Fruit fly (Drosophila melanogaster) whole organism, embryonic: ENCODE results near the gene Hsp67Ba.

Experiments
- CG13287 ChIP-seq: fragments of 200-800 bp; sonication (Bioruptor generic); IDR thresholded peaks from 2 replicates; pipeline ENCODE4 v1.3.6; 2022; ENCODE audit warnings: missing biosample characterization, missing genetic modification characterization; ENCODE audit not compliant: partially characterized antibody
- CG13424 ChIP-seq: fragments of 200-800 bp; sonication (Bioruptor generic); optimal IDR thresholded peaks from 2 replicates; lab custom pipeline; 2019; ENCODE audit warnings: missing biosample characterization, mild to moderate bottlenecking, missing genetic modification characterization, moderate library complexity
- CG13894 ChIP-seq: fragments of 200-800 bp; sonication (Bioruptor generic); optimal IDR thresholded peaks from 3 replicates; lab custom pipeline; 2018; ENCODE audit warnings: missing biosample characterization, mild to moderate bottlenecking, missing genetic modification characterization, moderate library complexity
- CG1529 ChIP-seq: fragments of 200-800 bp; sonication (Bioruptor generic); optimal IDR thresholded peaks from 3 replicates; lab custom pipeline; 2018; ENCODE audit warnings: missing biosample characterization, missing genetic modification characterization
- CG15601 ChIP-seq: fragments of 200-800 bp; sonication (Bioruptor generic); optimal IDR thresholded peaks from 3 replicates; lab custom pipeline; 2019; ENCODE audit warnings: missing biosample characterization, mild to moderate bottlenecking, missing genetic modification characterization, moderate library complexity
- CG1603 ChIP-seq: fragments of 200-800 bp; sonication (Bioruptor generic); optimal IDR thresholded peaks from 2 replicates; lab custom pipeline; 2019; ENCODE audit warnings: missing biosample characterization, mild to moderate bottlenecking, missing genetic modification characterization, moderate library complexity
- CG16815 ChIP-seq: fragments of 200-800 bp; sonication (Bioruptor generic); optimal IDR thresholded peaks from 3 replicates; lab custom pipeline; 2017; ENCODE audit warnings: missing biosample characterization, mild to moderate bottlenecking, missing genetic modification characterization
- CG1792 ChIP-seq: fragments of 200-800 bp; sonication (Bioruptor generic); optimal IDR thresholded peaks from 2 replicates; lab custom pipeline; 2016; ENCODE audit warnings: missing biosample characterization, missing genetic modification characterization
- CG30020 ChIP-seq: fragments of 200-800 bp; optimal IDR thresholded peaks from 2 replicates; lab custom pipeline; 2019; ENCODE audit warnings: missing biosample characterization, mild to moderate bottlenecking, missing genetic modification characterization, moderate library complexity
- CG31388 ChIP-seq: fragments of 200-800 bp; sonication (Bioruptor generic); optimal IDR thresholded peaks from 2 replicates; lab custom pipeline; 2016; ENCODE audit warnings: missing biosample characterization, missing genetic modification characterization
- CG3163 ChIP-seq: fragments of 200-800 bp; sonication (Bioruptor generic); optimal IDR thresholded peaks from 3 replicates; lab custom pipeline; 2016; ENCODE audit warnings: missing biosample characterization, missing genetic modification characterization
- CG33557 ChIP-seq: fragments of 200-800 bp; sonication (Bioruptor generic); optimal IDR thresholded peaks from 2 replicates; lab custom pipeline; 2019; ENCODE audit warnings: missing biosample characterization, mild to moderate bottlenecking, missing genetic modification characterization, moderate library complexity
- CG3847 ChIP-seq: fragments of 200-800 bp; sonication (Bioruptor generic); IDR thresholded peaks from 2 replicates; pipeline ENCODE4 v1.3.6; 2022; ENCODE audit warnings: missing biosample characterization, missing genetic modification characterization
- CG6272 ChIP-seq: fragments of 200-800 bp; sonication (Bioruptor generic); IDR thresholded peaks from 2 replicates; pipeline ENCODE4 v1.3.6; 2022; ENCODE audit warnings: missing biosample characterization, missing genetic modification characterization
- CG6683 ChIP-seq: fragments of 200-800 bp; sonication (Bioruptor generic); optimal IDR thresholded peaks from 2 replicates; lab custom pipeline; 2017; ENCODE audit warnings: missing biosample characterization, mild to moderate bottlenecking, missing genetic modification characterization, missing genetic modification reagents
- CG6791 ChIP-seq: fragments of 200-800 bp; sonication (Bioruptor generic); IDR thresholded peaks from 3 replicates; pipeline ENCODE4 v1.3.6; 2022; ENCODE audit warnings: missing biosample characterization, missing genetic modification characterization; ENCODE audit not compliant: partially characterized antibody
- CrebB ChIP-seq: fragments of 200-800 bp; sonication (Bioruptor generic); optimal IDR thresholded peaks from 3 replicates; lab custom pipeline; 2018; ENCODE audit warnings: missing biosample characterization, mild to moderate bottlenecking, missing genetic modification characterization
- D19A ChIP-seq: fragments of 200-800 bp; optimal IDR thresholded peaks from 3 replicates; lab custom pipeline; 2019; ENCODE audit warnings: missing biosample characterization, mild to moderate bottlenecking, missing genetic modification characterization, moderate library complexity
- E2f2 ChIP-seq: fragments of 200-800 bp; sonication (Bioruptor generic); IDR thresholded peaks from 2 replicates; pipeline ENCODE4 v1.3.6; 2022; ENCODE audit warnings: missing biosample characterization, missing genetic modification characterization
- Ets97D ChIP-seq: fragments of 200-800 bp; sonication (Bioruptor generic); optimal IDR thresholded peaks from 3 replicates; lab custom pipeline; 2016; ENCODE audit warnings: missing biosample characterization, missing genetic modification characterization
- Fer3 ChIP-seq: fragments of 200-800 bp; sonication (Bioruptor generic); optimal IDR thresholded peaks from 2 replicates; lab custom pipeline; 2018; ENCODE audit warnings: missing biosample characterization, mild to moderate bottlenecking, missing genetic modification characterization, moderate library complexity
- HLH4C ChIP-seq: fragments of 200-800 bp; sonication (Bioruptor generic); IDR thresholded peaks from 3 replicates; pipeline ENCODE4 v1.3.6; 2022; ENCODE audit warnings: missing biosample characterization, missing genetic modification characterization; ENCODE audit not compliant: partially characterized antibody
- HmgZ ChIP-seq: fragments of 200-800 bp; sonication (Bioruptor generic); optimal IDR thresholded peaks from 2 replicates; lab custom pipeline; 2018; ENCODE audit warnings: missing biosample characterization, mild to moderate bottlenecking, missing genetic modification characterization
- MBD-R2 ChIP-seq: fragments of 200-800 bp; sonication (Bioruptor generic); IDR thresholded peaks from 2 replicates; pipeline ENCODE4 v1.3.6; 2022; ENCODE audit warnings: missing biosample characterization, missing genetic modification characterization
- Mad ChIP-seq: fragments of 200-800 bp; sonication (Bioruptor generic); optimal IDR thresholded peaks from 2 replicates; lab custom pipeline; 2016; ENCODE audit warnings: missing biosample characterization, missing genetic modification characterization
- Med ChIP-seq: fragments of 200-800 bp; sonication (Bioruptor generic); peaks from one replicate; lab custom pipeline; 2016; ENCODE audit warnings: missing biosample characterization, missing genetic modification characterization, mild to moderate bottlenecking, inconsistent platforms, moderate library complexity
- NC2β ChIP-seq: fragments of 200-800 bp; sonication (Bioruptor generic); optimal IDR thresholded peaks from 2 replicates; lab custom pipeline; 2016; ENCODE audit warnings: missing biosample characterization, missing genetic modification characterization
- Nf-YC ChIP-seq: fragments of 200-800 bp; optimal IDR thresholded peaks from 3 replicates; lab custom pipeline; 2019; ENCODE audit warnings: missing biosample characterization, mild to moderate bottlenecking, missing genetic modification characterization, moderate library complexity
- Rfx ChIP-seq: fragments of 200-800 bp; sonication (Bioruptor generic); IDR thresholded peaks from 2 replicates; pipeline ENCODE4 v1.3.6; 2022; ENCODE audit warnings: missing biosample characterization, missing genetic modification characterization
- Sox100B ChIP-seq: fragments of 200-800 bp; sonication (Bioruptor generic); optimal IDR thresholded peaks from 3 replicates; lab custom pipeline; 2018; ENCODE audit warnings: missing biosample characterization, mild to moderate bottlenecking, missing genetic modification characterization
- amos ChIP-seq: fragments of 200-800 bp; sonication (Bioruptor generic); IDR thresholded peaks from 2 replicates; pipeline ENCODE4 v1.3.6; 2022; ENCODE audit warnings: missing biosample characterization, missing genetic modification characterization; ENCODE audit not compliant: partially characterized antibody
- az2 ChIP-seq: fragments of 200-800 bp; sonication (Bioruptor generic); optimal IDR thresholded peaks from 3 replicates; lab custom pipeline; 2016; ENCODE audit warnings: missing biosample characterization, missing genetic modification characterization
- cas ChIP-seq: fragments of 200-800 bp; sonication (Bioruptor generic); IDR thresholded peaks from 2 replicates; pipeline ENCODE4 v1.3.6; 2022; ENCODE audit warnings: missing biosample characterization, missing genetic modification characterization
- cg ChIP-seq: fragments of 200-800 bp; sonication (Bioruptor generic); optimal IDR thresholded peaks from 3 replicates; lab custom pipeline; 2019; ENCODE audit warnings: missing biosample characterization, mild to moderate bottlenecking, missing genetic modification characterization, moderate library complexity
- ci ChIP-seq: fragments of 200-800 bp; sonication (Bioruptor generic); IDR thresholded peaks from 3 replicates; pipeline ENCODE4 v1.3.6; 2022; ENCODE audit warnings: missing biosample characterization, missing genetic modification characterization
- corto ChIP-seq: fragments of 200-800 bp; sonication (Bioruptor generic); optimal IDR thresholded peaks from 2 replicates; lab custom pipeline; 2016; ENCODE audit warnings: missing biosample characterization, mild to moderate bottlenecking, missing genetic modification characterization, moderate library complexity
- ems ChIP-seq: fragments of 200-800 bp; sonication (Bioruptor generic); optimal IDR thresholded peaks from 3 replicates; lab custom pipeline; 2016; ENCODE audit warnings: missing biosample characterization, missing genetic modification characterization
- ftz-f1 ChIP-seq: fragments of 200-800 bp; sonication (Bioruptor generic); optimal IDR thresholded peaks from 2 replicates; lab custom pipeline; 2016; ENCODE audit warnings: missing biosample characterization, missing genetic modification characterization
- grau ChIP-seq: fragments of 200-800 bp; optimal IDR thresholded peaks from 3 replicates; lab custom pipeline; 2019; ENCODE audit warnings: missing biosample characterization, mild to moderate bottlenecking, missing genetic modification characterization, moderate library complexity
- her ChIP-seq: fragments of 200-800 bp; sonication (Bioruptor generic); optimal IDR thresholded peaks from 2 replicates; lab custom pipeline; 2016; ENCODE audit warnings: missing biosample characterization, missing genetic modification characterization
- hkb ChIP-seq, 2 experiments: fragments of 200-800 bp in 1 of 2; fragments of >200 bp in 1 of 2; sonication (Bioruptor generic) in 1 of 2; IDR thresholded peaks in 1 of 2; optimal IDR thresholded peaks in 1 of 2; 2 replicates each; pipeline versions ENCODE4 v1.3.6 to Lab custom; 2017 to 2022; ENCODE audit warnings: missing biosample characterization in 1 of 2, missing genetic modification characterization in 1 of 2
- nerfin-2 ChIP-seq: fragments of 200-800 bp; sonication (Bioruptor generic); IDR thresholded peaks from 2 replicates; pipeline ENCODE4 v1.3.6; 2022; ENCODE audit warnings: missing biosample characterization, missing genetic modification characterization; ENCODE audit not compliant: partially characterized antibody
- onecut ChIP-seq: fragments of 200-800 bp; sonication (Bioruptor generic); IDR thresholded peaks from 2 replicates; pipeline ENCODE4 v1.3.6; 2022; ENCODE audit warnings: missing biosample characterization, missing genetic modification characterization
- prd ChIP-seq, 3 experiments: fragments of >200 bp in 2 of 3; fragments of 200-800 bp in 1 of 3; sonication (Bioruptor generic) in 1 of 3; optimal IDR thresholded peaks in 2 of 3; IDR thresholded peaks in 1 of 3; 2 replicates in 2 of 3; 3 replicates in 1 of 3; pipeline versions ENCODE4 v1.3.6 to Lab custom; 2017 to 2022; ENCODE audit warnings: missing biosample characterization in 1 of 3, missing genetic modification characterization in 1 of 3
- psq ChIP-seq: fragments of 200-800 bp; sonication (Bioruptor generic); optimal IDR thresholded peaks from 2 replicates; lab custom pipeline; 2017; ENCODE audit warnings: missing biosample characterization, missing genetic modification characterization
- run ChIP-seq: fragments of 200-800 bp; sonication (Bioruptor generic); optimal IDR thresholded peaks from 3 replicates; lab custom pipeline; 2018; ENCODE audit warnings: missing biosample characterization, mild to moderate bottlenecking, missing genetic modification characterization
- sna ChIP-seq: fragments of 200-800 bp; sonication (Bioruptor generic); IDR thresholded peaks from 2 replicates; pipeline ENCODE4 v1.3.6; 2022; ENCODE audit warnings: missing biosample characterization, missing genetic modification characterization; ENCODE audit not compliant: partially characterized antibody
- stc ChIP-seq: fragments of 200-800 bp; sonication (Bioruptor generic); IDR thresholded peaks from 2 replicates; pipeline ENCODE4 v1.3.6; 2022; ENCODE audit warnings: missing biosample characterization, missing genetic modification characterization
- tx ChIP-seq: fragments of 200-800 bp; sonication (Bioruptor generic); optimal IDR thresholded peaks from 2 replicates; lab custom pipeline; 2016; ENCODE audit warnings: missing biosample characterization, missing genetic modification characterization

Hsp67Ba gene

dm6 chr3L:9381602-9382001, 2.3 kb upstream of the Hsp67Ba start, which contains the start of gene Hsp23 (continued):
- TF ChIP-seq ci (GFP tag; lab: Robert Waterston, UW): 0 out of 3 replicates have a peak, but pooled peaks have one; percentile 10
- TF ChIP-seq Nf-YC (tag; lab: Kevin White, UChicago): peak; percentile 6
- TF ChIP-seq CG16815: no peak
- TF ChIP-seq onecut (GFP tag; lab: Robert Waterston, UW): peak; percentile 29; the same call in 1 of the 2 replicates
- TF ChIP-seq CG33557 (GFP tag; lab: Kevin White, UChicago): peak; percentile 11
- peak; percentile 37; the same call in 1 of the 2 replicates for TF ChIP-seq amos (GFP tag; lab: Robert Waterston, UW)
- TF ChIP-seq ems (GFP tag; lab: Kevin White, UChicago): no peak
- no peak for TF ChIP-seq CG6683 (GFP tag; lab: Kevin White, UChicago)
- TF ChIP-seq CG13894 (tag; lab: Kevin White, UChicago): peak; percentile 45
- no peak for TF ChIP-seq E2f2 (GFP tag; lab: Robert Waterston, UW)
- no peak for TF ChIP-seq cas (GFP tag; lab: Robert Waterston, UW)
- no peak for TF ChIP-seq psq (GFP tag; lab: Kevin White, UChicago)
- TF ChIP-seq az2: no peak
- TF ChIP-seq nerfin-2 (GFP tag; lab: Robert Waterston, UW): no peak; the same call in 1 of the 2 replicates
- TF ChIP-seq CG6791 (GFP tag; lab: Robert Waterston, UW): peak; percentile 57; the same call in 2 of the 3 replicates
- TF ChIP-seq CG6272 (GFP tag; lab: Robert Waterston, UW): no peak
- no peak for TF ChIP-seq CG13424 (tag; lab: Kevin White, UChicago)
- peak; percentile 11 for TF ChIP-seq D19A (tag; lab: Kevin White, UChicago)
- no peak for TF ChIP-seq CG1529 (GFP tag; lab: Kevin White, UChicago)
- no peak for TF ChIP-seq CG31388 (GFP tag; lab: Kevin White, UChicago)
- peak; percentile 41 for TF ChIP-seq CG15601 (tag; lab: Kevin White, UChicago)
- TF ChIP-seq CG3847 (GFP tag; lab: Robert Waterston, UW): no peak
- TF ChIP-seq tx: no peak
- peak; percentile 64 for TF ChIP-seq Med
- no peak for TF ChIP-seq ftz-f1
- peak; percentile 9 for TF ChIP-seq CG1603 (tag; lab: Kevin White, UChicago)
- no peak for TF ChIP-seq her (GFP tag; lab: Kevin White, UChicago)
- TF ChIP-seq MBD-R2 (GFP tag; lab: Robert Waterston, UW): 0 out of 2 replicates have a peak, but pooled peaks have one; percentile 9
- no peak for TF ChIP-seq grau (tag; lab: Kevin White, UChicago)
- peak; percentile 24 for TF ChIP-seq corto
- no peak for TF ChIP-seq hkb (optimal IDR thresholded peaks at IDR 0.05; lab: Kevin White, UChicago)
- TF ChIP-seq hkb (GFP tag; IDR thresholded peaks at IDR 0.05; lab: Robert Waterston, UW): no peak
- TF ChIP-seq Mad (GFP tag; lab: Kevin White, UChicago): no peak
- TF ChIP-seq CG13287: peak; percentile 51; the same call in 1 of the 2 replicates
- TF ChIP-seq CG3163 (GFP tag; lab: Kevin White, UChicago): no peak
- TF ChIP-seq prd (optimal IDR thresholded peaks at IDR 0.05; lab: Kevin White, UChicago): no peak
- no peak for TF ChIP-seq prd (GFP tag; IDR thresholded peaks at IDR 0.05; lab: Robert Waterston, UW)
- TF ChIP-seq stc (GFP tag; lab: Robert Waterston, UW): no peak
- TF ChIP-seq CG30020 (tag; lab: Kevin White, UChicago): peak; percentile 21
- TF ChIP-seq NC2β (GFP tag; lab: Kevin White, UChicago): no peak
- peak; percentile 24; the same call in 1 of the 2 replicates for TF ChIP-seq Rfx (GFP tag; lab: Robert Waterston, UW)
- no peak for TF ChIP-seq CG1792 (GFP tag; lab: Kevin White, UChicago)
- no peak for TF ChIP-seq CrebB (tag; lab: Kevin White, UChicago)
- TF ChIP-seq HmgZ (tag; lab: Kevin White, UChicago): no peak
- TF ChIP-seq Ets97D (GFP tag; lab: Kevin White, UChicago): no peak
- TF ChIP-seq cg (GFP tag; lab: Kevin White, UChicago): peak; percentile 84
- TF ChIP-seq Fer3: no peak
- no peak for TF ChIP-seq HLH4C
- TF ChIP-seq Sox100B (GFP tag; lab: Kevin White, UChicago): no peak
- TF ChIP-seq run (tag; lab: Kevin White, UChicago): no peak
- TF ChIP-seq sna (GFP tag; lab: Robert Waterston, UW): peak; percentile 38; the same call in 1 of the 2 replicates
